Worm (Caenorhabditis elegans): ENCODE results near the gene srd-11.

DNA sequence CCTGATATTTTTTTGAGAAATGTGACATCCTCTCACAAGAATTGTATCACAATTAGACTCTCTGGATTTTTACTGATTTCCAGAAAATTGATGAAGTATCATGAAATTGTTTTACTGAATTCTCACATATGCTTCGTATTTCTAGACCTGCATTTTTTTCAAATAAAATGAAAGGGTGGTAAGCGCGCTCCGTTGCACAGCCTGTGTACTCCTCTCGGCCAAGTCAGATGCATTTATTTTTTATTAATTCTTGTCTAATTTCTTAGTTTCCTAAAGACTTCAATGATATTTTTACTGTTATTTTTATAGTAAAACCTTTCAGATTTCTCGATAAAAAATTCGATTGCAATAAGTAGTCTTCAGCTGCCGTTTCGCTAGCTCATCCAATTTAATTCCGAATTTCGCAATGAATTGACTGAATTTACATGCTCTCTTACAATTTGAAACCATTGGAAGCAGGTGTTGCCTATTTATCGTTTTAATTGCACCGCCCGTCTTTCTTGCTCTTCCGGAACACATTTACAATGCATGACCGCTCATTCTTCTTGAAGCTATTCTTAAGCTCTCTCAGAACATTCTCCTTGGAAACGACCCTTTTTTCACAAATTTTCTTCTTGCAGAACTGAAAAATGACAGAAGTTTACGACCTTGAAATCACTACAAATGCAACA is 28.0 kb downstream of the srd-11 start, which contains the start of gene tbcb-1:
- TF ChIP-seq ham-2 (GFP tag; optimal IDR thresholded peaks at IDR 0.05): no peak
- TF ChIP-seq lin-32 (GFP tag; optimal IDR thresholded peaks at IDR 0.05): no peak
- no peak for TF ChIP-seq ceh-83 (GFP tag; optimal IDR thresholded peaks at IDR 0.05)
- TF ChIP-seq elt-3 (tag; optimal IDR thresholded peaks at IDR 0.05): no peak
- no peak for TF ChIP-seq ztf-11 (tag; optimal IDR thresholded peaks at IDR 0.05)
- TF ChIP-seq mab-5 (tag; optimal IDR thresholded peaks at IDR 0.05): no peak
- TF ChIP-seq snpc-4 (tag; optimal IDR thresholded peaks at IDR 0.05): no peak
- TF ChIP-seq unc-62 (GFP tag; optimal IDR thresholded peaks at IDR 0.05): no peak
